Worm (Caenorhabditis elegans): ENCODE data around the gene fbxa-210.

ce11 chrV:18086174-18086661 lies 39.0 kb upstream of the fbxa-210 start, which contains the start of gene Y59A8B.12:
- TF ChIP-seq Y75B8A.6 (GFP tag; IDR thresholded peaks at IDR 0.05) (no peak), zfp-3 (GFP tag; conservative IDR thresholded peaks at IDR 0.05) (no peak), gei-8 (GFP tag; optimal IDR thresholded peaks at IDR 0.05) (no peak), dmd-6 (GFP tag; IDR thresholded peaks at IDR 0.05) (no peak), daf-16 (GFP tag; optimal IDR thresholded peaks at IDR 0.05) (no peak), daf-16 (tag; optimal IDR thresholded peaks at IDR 0.05) (no peak), ama-1 (optimal IDR thresholded peaks at IDR 0.05) (no peak), nhr-76 (tag; optimal IDR thresholded peaks at IDR 0.05) (no peak), hlh-30 (tag; optimal IDR thresholded peaks at IDR 0.05; ENCODE audit: insufficient read depth) (no peak), pha-4 (GFP tag; IDR thresholded peaks at IDR 0.05) (no peak), pha-4 (tag; optimal IDR thresholded peaks at IDR 0.05) (no peak), snpc-1.2 (GFP tag; IDR thresholded peaks at IDR 0.05) (no peak), nhr-237 (tag; optimal IDR thresholded peaks at IDR 0.05) (no peak)
